Fruit fly (Drosophila melanogaster) whole organism, embryonic: ENCODE measurements around the gene RanGAP.

ENCODE experiments used
- B-H1 ChIP-seq: fragments of 200-800 bp; sonication (Bioruptor generic); IDR thresholded peaks from 3 replicates; pipeline ENCODE4 v1.3.6; 2022; ENCODE audit warnings: missing biosample characterization, missing genetic modification characterization
- Bgb ChIP-seq: fragments of 200-800 bp; sonication (Bioruptor generic); IDR thresholded peaks from 2 replicates; pipeline ENCODE4 v1.3.6; 2022; ENCODE audit warnings: missing biosample characterization, missing genetic modification characterization; ENCODE audit not compliant: partially characterized antibody
- CG10274 ChIP-seq: fragments of 200-800 bp; sonication (Bioruptor generic); optimal IDR thresholded peaks from 3 replicates; lab custom pipeline; 2017; ENCODE audit warnings: missing biosample characterization, mild to moderate bottlenecking, missing genetic modification characterization
- CG13296 ChIP-seq: fragments of 200-800 bp; sonication (Bioruptor generic); optimal IDR thresholded peaks from 3 replicates; lab custom pipeline; 2018; ENCODE audit warnings: missing biosample characterization, mild to moderate bottlenecking, missing genetic modification characterization
- CG14014 ChIP-seq: fragments of 200-800 bp; sonication (Bioruptor generic); IDR thresholded peaks from 2 replicates; pipeline ENCODE4 v1.3.6; 2022; ENCODE audit warnings: missing biosample characterization, missing genetic modification characterization
- CG17361 ChIP-seq: fragments of 200-800 bp; sonication (Bioruptor generic); IDR thresholded peaks from 3 replicates; pipeline ENCODE4 v1.3.6; 2022; ENCODE audit warnings: missing biosample characterization, missing genetic modification characterization
- CG17385 ChIP-seq: fragments of 200-800 bp; sonication (Bioruptor generic); optimal IDR thresholded peaks from 3 replicates; lab custom pipeline; 2018; ENCODE audit warnings: missing biosample characterization, mild to moderate bottlenecking, missing genetic modification characterization
- CG2712 ChIP-seq: fragments of 200-800 bp; optimal IDR thresholded peaks from 3 replicates; lab custom pipeline; 2019; ENCODE audit warnings: missing biosample characterization, mild to moderate bottlenecking, missing genetic modification characterization, moderate library complexity
- CG30020 ChIP-seq: fragments of 200-800 bp; optimal IDR thresholded peaks from 2 replicates; lab custom pipeline; 2019; ENCODE audit warnings: missing biosample characterization, mild to moderate bottlenecking, missing genetic modification characterization, moderate library complexity
- CG30403 ChIP-seq: fragments of 200-800 bp; sonication (Bioruptor generic); optimal IDR thresholded peaks from 3 replicates; lab custom pipeline; 2016; ENCODE audit warnings: missing biosample characterization, missing genetic modification characterization
- CG3065 ChIP-seq: fragments of 200-800 bp; sonication (Bioruptor generic); optimal IDR thresholded peaks from 2 replicates; lab custom pipeline; 2016; ENCODE audit warnings: missing biosample characterization, missing genetic modification characterization
- CG3281 ChIP-seq: fragments of 200-800 bp; sonication (Bioruptor generic); optimal IDR thresholded peaks from 3 replicates; lab custom pipeline; 2017; ENCODE audit warnings: missing biosample characterization, mild to moderate bottlenecking, missing genetic modification characterization
- CG3726 ChIP-seq: fragments of 200-800 bp; sonication (Bioruptor generic); IDR thresholded peaks from 3 replicates; pipeline ENCODE4, ENCODE4 v1.3.6; 2022; ENCODE audit warnings: missing biosample characterization, missing genetic modification characterization
- CG4730 ChIP-seq: fragments of 200-800 bp; sonication (Bioruptor generic); IDR thresholded peaks from 2 replicates; pipeline ENCODE4 v1.3.6; 2022; ENCODE audit warnings: missing biosample characterization, missing genetic modification characterization
- CG4820 ChIP-seq: fragments of 200-800 bp; sonication (Bioruptor generic); optimal IDR thresholded peaks from 3 replicates; lab custom pipeline; 2016; ENCODE audit warnings: missing biosample characterization, missing genetic modification characterization
- CG6689 ChIP-seq: fragments of 200-800 bp; sonication (Bioruptor generic); IDR thresholded peaks from 2 replicates; pipeline ENCODE4 v1.3.6; 2022; ENCODE audit warnings: missing biosample characterization, missing genetic modification characterization
- CG7271 ChIP-seq: fragments of 200-800 bp; sonication (Bioruptor generic); optimal IDR thresholded peaks from 2 replicates; lab custom pipeline; 2018; ENCODE audit warnings: missing biosample characterization, mild to moderate bottlenecking, missing genetic modification characterization, moderate library complexity
- CG7786 ChIP-seq: fragments of 200-800 bp; sonication (Bioruptor generic); optimal IDR thresholded peaks from 2 replicates; lab custom pipeline; 2016; ENCODE audit warnings: missing biosample characterization, missing genetic modification characterization
- CG7963 ChIP-seq: fragments of 200-800 bp; sonication (Bioruptor generic); IDR thresholded peaks from 3 replicates; pipeline ENCODE4 v1.3.6; 2022; ENCODE audit warnings: missing biosample characterization, missing genetic modification characterization; ENCODE audit not compliant: partially characterized antibody
- CG8281 ChIP-seq: fragments of 200-800 bp; sonication (Bioruptor generic); optimal IDR thresholded peaks from 2 replicates; lab custom pipeline; 2018; ENCODE audit warnings: missing biosample characterization, mild to moderate bottlenecking, missing genetic modification characterization, moderate library complexity
- CG9437 ChIP-seq: fragments of 200-800 bp; sonication (Bioruptor generic); optimal IDR thresholded peaks from 2 replicates; lab custom pipeline; 2018; ENCODE audit warnings: missing biosample characterization, mild to moderate bottlenecking, missing genetic modification characterization
- D19A ChIP-seq: fragments of 200-800 bp; optimal IDR thresholded peaks from 3 replicates; lab custom pipeline; 2019; ENCODE audit warnings: missing biosample characterization, mild to moderate bottlenecking, missing genetic modification characterization, moderate library complexity
- Dek ChIP-seq: fragments of 200-800 bp; sonication (Bioruptor generic); optimal IDR thresholded peaks from 3 replicates; lab custom pipeline; 2019; ENCODE audit warnings: missing biosample characterization, mild to moderate bottlenecking, missing genetic modification characterization, moderate library complexity
- Dll ChIP-seq: fragments of 200-800 bp; sonication (Bioruptor generic); IDR thresholded peaks from 4 replicates; pipeline ENCODE4 v1.3.6; 2022; ENCODE audit warnings: missing biosample characterization, missing genetic modification characterization; ENCODE audit not compliant: partially characterized antibody
- Dp ChIP-seq: fragments of 200-800 bp; sonication (Bioruptor generic); optimal IDR thresholded peaks from 2 replicates; lab custom pipeline; 2018; ENCODE audit warnings: missing biosample characterization, mild to moderate bottlenecking, missing genetic modification characterization, moderate library complexity
- HLH4C ChIP-seq: fragments of 200-800 bp; sonication (Bioruptor generic); IDR thresholded peaks from 3 replicates; pipeline ENCODE4 v1.3.6; 2022; ENCODE audit warnings: missing biosample characterization, missing genetic modification characterization; ENCODE audit not compliant: partially characterized antibody
- HmgZ ChIP-seq: fragments of 200-800 bp; sonication (Bioruptor generic); optimal IDR thresholded peaks from 2 replicates; lab custom pipeline; 2018; ENCODE audit warnings: missing biosample characterization, mild to moderate bottlenecking, missing genetic modification characterization
- Hr3 ChIP-seq: fragments of 200-800 bp; sonication (Bioruptor generic); optimal IDR thresholded peaks from 3 replicates; lab custom pipeline; 2016; ENCODE audit warnings: missing biosample characterization, missing genetic modification characterization
- Hr39 ChIP-seq: fragments of >200 bp; optimal IDR thresholded peaks from 2 replicates; lab custom pipeline; 2017
- Mrtf ChIP-seq: fragments of 200-800 bp; sonication (Bioruptor generic); IDR thresholded peaks from 3 replicates; pipeline ENCODE4 v1.3.6; 2022; ENCODE audit warnings: missing biosample characterization, missing genetic modification characterization
- Myb ChIP-seq: fragments of 200-800 bp; sonication (Bioruptor generic); optimal IDR thresholded peaks from 2 replicates; lab custom pipeline; 2016; ENCODE audit warnings: missing biosample characterization, missing genetic modification characterization
- NC2α ChIP-seq: fragments of 200-800 bp; sonication (Bioruptor generic); optimal IDR thresholded peaks from 2 replicates; lab custom pipeline; 2016; ENCODE audit warnings: missing biosample characterization, missing genetic modification characterization
- NC2β ChIP-seq: fragments of 200-800 bp; sonication (Bioruptor generic); optimal IDR thresholded peaks from 2 replicates; lab custom pipeline; 2016; ENCODE audit warnings: missing biosample characterization, missing genetic modification characterization
- NfI ChIP-seq: fragments of 200-800 bp; sonication (Bioruptor generic); optimal IDR thresholded peaks from 3 replicates; lab custom pipeline; 2018; ENCODE audit warnings: missing biosample characterization, mild to moderate bottlenecking, missing genetic modification characterization, moderate library complexity
- Poxn ChIP-seq: fragments of 200-800 bp; sonication (Bioruptor generic); IDR thresholded peaks from 2 replicates; pipeline ENCODE4 v1.3.6; 2022; ENCODE audit warnings: missing biosample characterization, missing genetic modification characterization
- Sox102F ChIP-seq: fragments of 200-800 bp; sonication (Bioruptor generic); optimal IDR thresholded peaks from 2 replicates; lab custom pipeline; 2018; ENCODE audit warnings: missing biosample characterization, mild to moderate bottlenecking, missing genetic modification characterization, moderate library complexity
- Vsx1 ChIP-seq: fragments of 200-800 bp; sonication (Bioruptor generic); optimal IDR thresholded peaks from 2 replicates; lab custom pipeline; 2017; ENCODE audit warnings: missing biosample characterization, mild to moderate bottlenecking, missing genetic modification characterization, missing genetic modification reagents
- Xrp1 ChIP-seq: fragments of 200-800 bp; sonication (Bioruptor generic); IDR thresholded peaks from 2 replicates; pipeline ENCODE4 v1.3.6; 2022; ENCODE audit warnings: missing biosample characterization, missing genetic modification characterization
- amos ChIP-seq: fragments of 200-800 bp; sonication (Bioruptor generic); IDR thresholded peaks from 2 replicates; pipeline ENCODE4 v1.3.6; 2022; ENCODE audit warnings: missing biosample characterization, missing genetic modification characterization; ENCODE audit not compliant: partially characterized antibody
- ase ChIP-seq: fragments of 200-800 bp; sonication (Bioruptor generic); IDR thresholded peaks from 3 replicates; pipeline ENCODE4 v1.3.6; 2022; ENCODE audit warnings: missing biosample characterization, missing genetic modification characterization
- bcd ChIP-seq: fragments of 200-800 bp; sonication (Bioruptor generic); optimal IDR thresholded peaks from 2 replicates; lab custom pipeline; 2017; ENCODE audit warnings: missing biosample characterization, mild to moderate bottlenecking, missing genetic modification characterization
- croc ChIP-seq: fragments of 200-800 bp; sonication (Bioruptor generic); conservative IDR thresholded peaks from 3 replicates; pipeline ENCODE4 v1.3.6; 2022; ENCODE audit warnings: missing biosample characterization, missing genetic modification characterization
- kay ChIP-seq: fragments of 200-800 bp; sonication (Bioruptor generic); optimal IDR thresholded peaks from 2 replicates; lab custom pipeline; 2016; ENCODE audit warnings: missing biosample characterization, missing genetic modification characterization
- mirr ChIP-seq: fragments of 200-800 bp; sonication (Bioruptor generic); optimal IDR thresholded peaks from 3 replicates; lab custom pipeline; 2018; ENCODE audit warnings: missing biosample characterization, mild to moderate bottlenecking, missing genetic modification characterization
- rib ChIP-seq: fragments of 200-800 bp; sonication (Bioruptor generic); IDR thresholded peaks from 2 replicates; pipeline ENCODE4 v1.3.6; 2022; ENCODE audit warnings: missing biosample characterization, missing genetic modification characterization
- ro ChIP-seq: fragments of 200-800 bp; sonication (Bioruptor generic); IDR thresholded peaks from 2 replicates; pipeline ENCODE4 v1.3.6; 2022; ENCODE audit warnings: missing biosample characterization, missing genetic modification characterization
- scrt ChIP-seq: fragments of 200-800 bp; sonication (Bioruptor generic); optimal IDR thresholded peaks from 2 replicates; lab custom pipeline; 2018; ENCODE audit warnings: missing biosample characterization, mild to moderate bottlenecking, missing genetic modification characterization, moderate library complexity
- shn ChIP-seq: fragments of 200-800 bp; sonication (Bioruptor generic); optimal IDR thresholded peaks from 3 replicates; lab custom pipeline; 2016; ENCODE audit warnings: missing biosample characterization, missing genetic modification characterization
- tgo ChIP-seq: fragments of 200-800 bp; sonication (Bioruptor generic); IDR thresholded peaks from 3 replicates; pipeline ENCODE4 v1.3.6; 2022; ENCODE audit warnings: missing biosample characterization, missing genetic modification characterization
- unpg ChIP-seq: fragments of 200-800 bp; sonication (Bioruptor generic); optimal IDR thresholded peaks from 3 replicates; lab custom pipeline; 2018; ENCODE audit warnings: missing biosample characterization, mild to moderate bottlenecking, missing genetic modification characterization, moderate library complexity

The RanGAP gene

dm6 chr2L:19439598-19440230 lies 2.0 kb upstream of the RanGAP start (continued):
- TF ChIP-seq amos (GFP tag; lab: Robert Waterston, UW): no peak
- peak; percentile 31 for TF ChIP-seq shn (GFP tag; lab: Kevin White, UChicago)
- TF ChIP-seq HmgZ (tag; lab: Kevin White, UChicago): peak; percentile 74
- peak; percentile 67 for TF ChIP-seq Vsx1
- TF ChIP-seq CG13296: peak; percentile 56
- peak; percentile 74 for TF ChIP-seq CG6689
- TF ChIP-seq CG14014 (GFP tag; lab: Robert Waterston, UW): peak; percentile 75
- TF ChIP-seq ro: no peak
- peak; percentile 74 for TF ChIP-seq CG7786 (GFP tag; lab: Kevin White, UChicago)
- peak; percentile 43; the same call in 2 of the 3 replicates for TF ChIP-seq B-H1 (GFP tag; lab: Robert Waterston, UW)
- TF ChIP-seq Bgb (GFP tag; lab: Robert Waterston, UW): no peak
- no peak for TF ChIP-seq CG7271
- TF ChIP-seq CG3726 (GFP tag; lab: Robert Waterston, UW): 0 out of 3 replicates have a peak, but pooled peaks have one; percentile 60
- no peak for TF ChIP-seq CG7963 (GFP tag; lab: Robert Waterston, UW)
- 0 out of 2 replicates have a peak, but pooled peaks have one; percentile 19 for TF ChIP-seq CG4730
- TF ChIP-seq NC2β (GFP tag; lab: Kevin White, UChicago): peak; percentile 45
- 0 out of 4 replicates have a peak, but pooled peaks have one; percentile 12 for TF ChIP-seq Dll (GFP tag; lab: Robert Waterston, UW)
- peak; percentile 16 for TF ChIP-seq CG30020 (tag; lab: Kevin White, UChicago)
- TF ChIP-seq CG30403 (GFP tag; lab: Kevin White, UChicago): peak; percentile 91
- TF ChIP-seq kay (GFP tag; lab: Kevin White, UChicago): peak; percentile 57
- peak; percentile 61; the same call in 2 of the 3 replicates for TF ChIP-seq Mrtf (GFP tag; lab: Robert Waterston, UW)
- TF ChIP-seq Xrp1 (GFP tag; lab: Robert Waterston, UW): peak; percentile 80
- TF ChIP-seq rib (GFP tag; lab: Robert Waterston, UW): peak; percentile 61; the same call in 1 of the 2 replicates
- TF ChIP-seq croc (GFP tag; lab: Robert Waterston, UW): peak; percentile 45; the same call in 2 of the 3 replicates
- peak; percentile 71 for TF ChIP-seq NfI
- TF ChIP-seq Dp (GFP tag; lab: Kevin White, UChicago): no peak
- peak; percentile 55 for TF ChIP-seq Dek (tag; lab: Kevin White, UChicago)
- peak; percentile 75; the same call in 2 of the 3 replicates for TF ChIP-seq ase
- TF ChIP-seq tgo: peak; percentile 74
- TF ChIP-seq scrt (GFP tag; lab: Kevin White, UChicago): peak; percentile 70
- peak; percentile 65 for TF ChIP-seq CG3281 (GFP tag; lab: Kevin White, UChicago)
- peak; percentile 85 for TF ChIP-seq unpg (GFP tag; lab: Kevin White, UChicago)
- peak; percentile 67 for TF ChIP-seq Hr3
- TF ChIP-seq CG4820 (GFP tag; lab: Kevin White, UChicago): peak; percentile 58
- peak; percentile 78 for TF ChIP-seq mirr
- TF ChIP-seq CG3065: peak; percentile 77
- peak; percentile 91 for TF ChIP-seq NC2α (GFP tag; lab: Kevin White, UChicago)
- peak; percentile 67 for TF ChIP-seq CG17385
- TF ChIP-seq Sox102F (GFP tag; lab: Kevin White, UChicago): peak; percentile 87
- TF ChIP-seq D19A (tag; lab: Kevin White, UChicago): peak; percentile 65
- TF ChIP-seq Hr39 (lab: Kevin White, UChicago): no peak
- TF ChIP-seq CG8281 (tag; lab: Kevin White, UChicago): peak; percentile 81
- TF ChIP-seq HLH4C (GFP tag; lab: Robert Waterston, UW): no peak
- TF ChIP-seq CG17361 (GFP tag; lab: Robert Waterston, UW): peak; percentile 74
- peak; percentile 66 for TF ChIP-seq Poxn (GFP tag; lab: Robert Waterston, UW)
- peak; percentile 43 for TF ChIP-seq Myb
- peak; percentile 70 for TF ChIP-seq bcd (GFP tag; lab: Kevin White, UChicago)
- peak; percentile 26 for TF ChIP-seq CG10274 (GFP tag; lab: Kevin White, UChicago)
- peak; percentile 51 for TF ChIP-seq CG9437 (GFP tag; lab: Kevin White, UChicago)
- peak; percentile 75 for TF ChIP-seq CG2712 (tag; lab: Kevin White, UChicago)
